Worm (Caenorhabditis elegans): ENCODE results near the gene C33F10.1.

Gene C33F10.1

DNA sequence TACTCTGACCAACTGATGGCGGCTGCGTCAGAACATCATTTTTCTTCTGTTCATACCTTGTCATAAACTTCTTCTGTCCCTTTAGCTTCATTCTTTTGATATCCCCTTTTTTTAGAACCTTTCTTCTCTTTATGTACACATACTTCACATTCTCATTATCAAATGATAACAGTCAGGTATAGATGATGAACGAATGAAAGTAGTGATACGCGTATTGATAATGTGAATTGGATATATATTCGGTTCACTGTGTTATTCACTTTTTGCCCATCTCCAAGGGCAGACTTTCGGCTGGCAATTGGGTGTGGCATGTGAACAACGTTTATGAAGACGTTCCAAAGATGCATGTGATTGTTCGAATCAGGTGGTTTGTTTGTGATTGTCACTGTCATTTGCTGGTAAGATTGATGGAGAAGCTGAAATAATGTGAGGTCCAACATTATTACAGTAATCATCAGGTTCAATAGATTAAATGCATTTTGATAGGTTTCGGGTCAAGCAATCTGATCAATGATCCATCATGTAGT, 39.6 kb downstream of the C33F10.1 start, which contains the start of gene F11G11.15:
F11G11.15 (plus strand) TSS at position 511 of the 527 bp plus-strand sequence.
- no peak for TF ChIP-seq ztf-29 (GFP tag; IDR thresholded peaks at IDR 0.05)
- no peak for TF ChIP-seq cog-1 (tag; optimal IDR thresholded peaks at IDR 0.05)
- no peak for TF ChIP-seq tab-1 (GFP tag; IDR thresholded peaks at IDR 0.05)
- TF ChIP-seq T22C8.4 (GFP tag; IDR thresholded peaks at IDR 0.05) = no peak
- TF ChIP-seq ref-1 (GFP tag; conservative IDR thresholded peaks at IDR 0.05) = no peak
- TF ChIP-seq klf-2 (GFP tag; conservative IDR thresholded peaks at IDR 0.05) = no peak
- TF ChIP-seq med-1 (GFP tag; optimal IDR thresholded peaks at IDR 0.05; ENCODE audit: insufficient read depth) = no peak
- no peak for TF ChIP-seq flt-1 (GFP tag; IDR thresholded peaks at IDR 0.05)
- TF ChIP-seq ztf-23 (GFP tag; IDR thresholded peaks at IDR 0.05) = no peak

ce11 chrII:4876091-4876490, 41.3 kb downstream of the C33F10.1 start, which contains the start of gene F11G11.13:
Gene F11G11.13, minus strand, starts transcription at chrII:4876179.
- no peak for TF ChIP-seq cog-1 (tag; optimal IDR thresholded peaks at IDR 0.05)
- no peak for TF ChIP-seq ztf-29 (GFP tag; IDR thresholded peaks at IDR 0.05)
- TF ChIP-seq flt-1 (GFP tag; IDR thresholded peaks at IDR 0.05) = no peak
- TF ChIP-seq klf-2 (GFP tag; conservative IDR thresholded peaks at IDR 0.05) = no peak
- no peak for TF ChIP-seq tab-1 (GFP tag; IDR thresholded peaks at IDR 0.05)
- no peak for TF ChIP-seq med-1 (GFP tag; optimal IDR thresholded peaks at IDR 0.05; ENCODE audit: insufficient read depth)
- no peak for TF ChIP-seq ztf-23 (GFP tag; IDR thresholded peaks at IDR 0.05)
- no peak for TF ChIP-seq ref-1 (GFP tag; conservative IDR thresholded peaks at IDR 0.05)
- TF ChIP-seq T22C8.4 (GFP tag; IDR thresholded peaks at IDR 0.05) = no peak

DNA sequence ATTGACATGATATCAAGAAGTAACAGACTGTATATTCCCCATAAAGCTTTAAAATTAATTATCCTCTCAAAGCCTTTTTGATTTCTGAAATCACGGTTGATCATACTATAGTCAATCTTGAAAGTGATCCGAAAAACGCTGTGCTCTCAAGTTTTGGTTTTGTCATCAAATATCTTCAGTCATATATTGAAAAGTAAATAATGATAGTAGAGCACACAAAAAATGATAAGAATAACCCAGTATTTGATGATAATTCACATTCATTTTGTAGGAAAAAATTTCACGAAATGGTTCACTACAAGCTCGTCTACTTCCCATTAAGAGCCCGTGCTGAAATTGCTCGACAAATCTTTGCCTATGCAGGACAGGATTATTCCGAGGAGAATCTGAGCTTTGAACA, 44.8 kb downstream of the C33F10.1 start, which contains the start of gene gst-6:
gst-6 (plus strand) TSS at position 263 of the 400 bp plus-strand sequence.
- TF ChIP-seq med-1 (GFP tag; optimal IDR thresholded peaks at IDR 0.05; ENCODE audit: insufficient read depth) (no peak), klf-2 (GFP tag; conservative IDR thresholded peaks at IDR 0.05) (no peak), ztf-23 (GFP tag; IDR thresholded peaks at IDR 0.05) (no peak), T22C8.4 (GFP tag; IDR thresholded peaks at IDR 0.05) (no peak), ztf-29 (GFP tag; IDR thresholded peaks at IDR 0.05) (no peak), ref-1 (GFP tag; conservative IDR thresholded peaks at IDR 0.05) (no peak), tab-1 (GFP tag; IDR thresholded peaks at IDR 0.05) (no peak), flt-1 (GFP tag; IDR thresholded peaks at IDR 0.05) (no peak), cog-1 (tag; optimal IDR thresholded peaks at IDR 0.05) (no peak)

- TF ChIP-seq ztf-29 (GFP tag; IDR thresholded peaks at IDR 0.05) = no peak
- TF ChIP-seq T22C8.4 (GFP tag; IDR thresholded peaks at IDR 0.05) = no peak
- TF ChIP-seq flt-1 (GFP tag; IDR thresholded peaks at IDR 0.05) = no peak
- no peak for TF ChIP-seq tab-1 (GFP tag; IDR thresholded peaks at IDR 0.05)
- no peak for TF ChIP-seq ztf-23 (GFP tag; IDR thresholded peaks at IDR 0.05)
- no peak for TF ChIP-seq ref-1 (GFP tag; conservative IDR thresholded peaks at IDR 0.05)
- no peak for TF ChIP-seq med-1 (GFP tag; optimal IDR thresholded peaks at IDR 0.05; ENCODE audit: insufficient read depth)
- TF ChIP-seq klf-2 (GFP tag; conservative IDR thresholded peaks at IDR 0.05) = no peak
- no peak for TF ChIP-seq cog-1 (tag; optimal IDR thresholded peaks at IDR 0.05)
These were observed 46.9 kb downstream of the C33F10.1 start, which contains the start of gene gst-7 for ce11 chrII:4881727-4882126. Gene gst-7, plus strand, starts transcription at chrII:4882062.

- no peak for TF ChIP-seq ztf-23 (GFP tag; IDR thresholded peaks at IDR 0.05)
- TF ChIP-seq cog-1 (tag; optimal IDR thresholded peaks at IDR 0.05) = no peak
- TF ChIP-seq med-1 (GFP tag; optimal IDR thresholded peaks at IDR 0.05; ENCODE audit: insufficient read depth) = no peak
- TF ChIP-seq flt-1 (GFP tag; IDR thresholded peaks at IDR 0.05) = no peak
- no peak for TF ChIP-seq klf-2 (GFP tag; conservative IDR thresholded peaks at IDR 0.05)
- TF ChIP-seq ref-1 (GFP tag; conservative IDR thresholded peaks at IDR 0.05) = no peak
- TF ChIP-seq T22C8.4 (GFP tag; IDR thresholded peaks at IDR 0.05) = no peak
- no peak for TF ChIP-seq ztf-29 (GFP tag; IDR thresholded peaks at IDR 0.05)
- no peak for TF ChIP-seq tab-1 (GFP tag; IDR thresholded peaks at IDR 0.05)
These were observed 47.7 kb downstream of the C33F10.1 start for ce11 chrII:4882498-4882897.

ce11 chrII:4883412-4883811, 48.6 kb downstream of the C33F10.1 start, which contains the start of gene gst-8:
Gene gst-8, plus strand, starts transcription at chrII:4883712.
- TF ChIP-seq ztf-29 (GFP tag; IDR thresholded peaks at IDR 0.05) = no peak
- TF ChIP-seq tab-1 (GFP tag; IDR thresholded peaks at IDR 0.05) = no peak
- TF ChIP-seq flt-1 (GFP tag; IDR thresholded peaks at IDR 0.05) = no peak
- no peak for TF ChIP-seq klf-2 (GFP tag; conservative IDR thresholded peaks at IDR 0.05)
- TF ChIP-seq ztf-23 (GFP tag; IDR thresholded peaks at IDR 0.05) = no peak
- TF ChIP-seq ref-1 (GFP tag; conservative IDR thresholded peaks at IDR 0.05) = no peak
- TF ChIP-seq med-1 (GFP tag; optimal IDR thresholded peaks at IDR 0.05; ENCODE audit: insufficient read depth) = no peak
- no peak for TF ChIP-seq T22C8.4 (GFP tag; IDR thresholded peaks at IDR 0.05)
- TF ChIP-seq cog-1 (tag; optimal IDR thresholded peaks at IDR 0.05) = no peak

- TF ChIP-seq ztf-29 (GFP tag; IDR thresholded peaks at IDR 0.05) (no peak), klf-2 (GFP tag; conservative IDR thresholded peaks at IDR 0.05) (no peak), cog-1 (tag; optimal IDR thresholded peaks at IDR 0.05) (no peak), T22C8.4 (GFP tag; IDR thresholded peaks at IDR 0.05) (no peak), tab-1 (GFP tag; IDR thresholded peaks at IDR 0.05) (no peak), ztf-23 (GFP tag; IDR thresholded peaks at IDR 0.05) (no peak)
These were observed 49.6 kb downstream of the C33F10.1 start for ce11 chrII:4884403-4884802.

Measured in whole organism, midembryonic.